Worm (Caenorhabditis elegans): Measurements from ENCODE around the gene atz-1.

DNA sequence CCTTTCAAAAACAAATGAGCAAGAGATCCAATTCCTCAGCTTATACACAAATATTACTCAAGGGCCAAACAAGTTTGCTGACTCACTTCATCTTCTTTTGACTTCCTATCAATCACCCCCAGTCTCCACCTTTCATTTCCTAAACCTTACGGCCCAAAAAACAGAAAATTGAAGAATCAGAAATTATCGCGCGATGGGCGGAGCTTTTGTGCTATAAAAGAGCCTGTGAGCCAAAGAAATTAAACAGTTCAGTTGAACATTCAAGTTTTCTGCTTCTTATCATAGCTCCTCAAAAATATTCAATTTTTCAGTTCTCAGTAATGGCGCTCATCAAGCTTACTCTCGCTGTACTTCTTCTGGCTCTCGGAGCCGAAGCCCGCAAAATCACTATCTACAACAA is 3.9 kb upstream of the atz-1 start, which contains the start of gene thn-1:
- TF ChIP-seq cog-1 (tag; optimal IDR thresholded peaks at IDR 0.05) (no peak), T22C8.4 (GFP tag; IDR thresholded peaks at IDR 0.05) (no peak), klf-2 (GFP tag; conservative IDR thresholded peaks at IDR 0.05) (no peak), ztf-29 (GFP tag; IDR thresholded peaks at IDR 0.05) (no peak), tab-1 (GFP tag; IDR thresholded peaks at IDR 0.05) (no peak)

Data from whole organism, midembryonic.